Fruit fly (Drosophila melanogaster) whole organism, prepupa: ENCODE measurements around the gene pyd.

Experiments
- CG10669 ChIP-seq: fragments of 200-800 bp; sonication (Bioruptor generic); optimal IDR thresholded peaks from 3 replicates; lab custom pipeline; 2018; ENCODE audit warnings: missing biosample characterization, mild to moderate bottlenecking, missing genetic modification characterization, moderate library complexity
- CG15336 ChIP-seq: fragments of 200-800 bp; sonication (Bioruptor generic); IDR thresholded peaks from 2 replicates; pipeline ENCODE4 v1.3.6; 2022; ENCODE audit warnings: missing biosample characterization, missing genetic modification characterization
- CG16779 ChIP-seq: fragments of 200-800 bp; sonication (Bioruptor generic); optimal IDR thresholded peaks from 3 replicates; lab custom pipeline; 2017; ENCODE audit warnings: missing biosample characterization, mild to moderate bottlenecking, missing genetic modification characterization
- CG31627 ChIP-seq: fragments of 200-800 bp; sonication (Bioruptor generic); optimal IDR thresholded peaks from 3 replicates; lab custom pipeline; 2016; ENCODE audit warnings: missing biosample characterization, missing genetic modification characterization
- CG6276 ChIP-seq: fragments of 200-800 bp; sonication (Bioruptor generic); optimal IDR thresholded peaks from 2 replicates; lab custom pipeline; 2017; ENCODE audit warnings: missing biosample characterization, mild to moderate bottlenecking, missing genetic modification characterization
- Eip75B ChIP-seq: fragments of 200-800 bp; sonication (Bioruptor generic); optimal IDR thresholded peaks from 3 replicates; lab custom pipeline; 2016; ENCODE audit warnings: missing biosample characterization, missing genetic modification characterization
- Eip78C ChIP-seq: fragments of 200-800 bp; sonication (Bioruptor generic); peaks from one replicate; lab custom pipeline; 2016; ENCODE audit warnings: missing biosample characterization, missing genetic modification characterization
- Sox15 ChIP-seq: fragments of 200-800 bp; sonication (Bioruptor generic); optimal IDR thresholded peaks from 3 replicates; lab custom pipeline; 2016; ENCODE audit warnings: missing biosample characterization, missing genetic modification characterization
- fd85E ChIP-seq: fragments of 200-800 bp; sonication (Bioruptor generic); optimal IDR thresholded peaks from 3 replicates; lab custom pipeline; 2016; ENCODE audit warnings: missing biosample characterization, missing genetic modification characterization

dm6 chr3R:8806638-8807037 is 125.1 kb downstream of the pyd start:
- TF ChIP-seq fd85E (no peak), Eip78C (GFP tag; lab: Kevin White, UChicago) (no peak), CG16779 (tag; lab: Kevin White, UChicago) (no peak), CG31627 (GFP tag; lab: Kevin White, UChicago) (no peak), CG15336 (GFP tag; lab: Robert Waterston, UW) (no peak), CG6276 (GFP tag; lab: Kevin White, UChicago) (no peak), Sox15 (GFP tag; lab: Kevin White, UChicago) (no peak), CG10669 (GFP tag; lab: Kevin White, UChicago) (no peak), Eip75B (no peak)
